Fruit fly (Drosophila melanogaster) whole organism, embryonic: ENCODE results near the gene CG43867.

Source experiments
- ATbp ChIP-seq: fragments of 200-800 bp; sonication (Bioruptor generic); optimal IDR thresholded peaks from 2 replicates; lab custom pipeline; 2017; ENCODE audit warnings: missing biosample characterization, mild to moderate bottlenecking, missing genetic modification characterization, missing genetic modification reagents
- Adf1 ChIP-seq: fragments of 200-800 bp; sonication (Bioruptor generic); IDR thresholded peaks from 2 replicates; pipeline ENCODE4 v1.3.6; 2022; ENCODE audit warnings: missing biosample characterization, missing genetic modification characterization
- Awh ChIP-seq: fragments of 200-800 bp; sonication (Bioruptor generic); IDR thresholded peaks from 2 replicates; pipeline ENCODE4, ENCODE4 v1.3.6; 2022; ENCODE audit warnings: missing biosample characterization, missing genetic modification characterization
- Blimp-1 ChIP-seq: fragments of 200-800 bp; sonication (Bioruptor generic); optimal IDR thresholded peaks from 3 replicates; lab custom pipeline; 2018; ENCODE audit warnings: missing biosample characterization, missing genetic modification characterization, mild to moderate bottlenecking, moderate library complexity, missing genetic modification reagents
- CG10321 ChIP-seq: fragments of 200-800 bp; sonication (Bioruptor generic); IDR thresholded peaks from 2 replicates; pipeline ENCODE4 v1.3.6; 2022; ENCODE audit warnings: missing biosample characterization, missing genetic modification characterization
- CG10431 ChIP-seq: fragments of 200-800 bp; sonication (Bioruptor generic); optimal IDR thresholded peaks from 3 replicates; lab custom pipeline; 2018; ENCODE audit warnings: missing biosample characterization, mild to moderate bottlenecking, missing genetic modification characterization
- CG12219 ChIP-seq: fragments of 200-800 bp; sonication (Bioruptor generic); optimal IDR thresholded peaks from 3 replicates; lab custom pipeline; 2018; ENCODE audit warnings: missing biosample characterization, mild to moderate bottlenecking, missing genetic modification characterization
- CG15269 ChIP-seq: fragments of 200-800 bp; sonication (Bioruptor generic); optimal IDR thresholded peaks from 2 replicates; lab custom pipeline; 2018; ENCODE audit warnings: missing biosample characterization, mild to moderate bottlenecking, missing genetic modification characterization, moderate library complexity
- CG17385 ChIP-seq: fragments of 200-800 bp; sonication (Bioruptor generic); optimal IDR thresholded peaks from 3 replicates; lab custom pipeline; 2018; ENCODE audit warnings: missing biosample characterization, mild to moderate bottlenecking, missing genetic modification characterization
- CG1832 ChIP-seq: fragments of 200-800 bp; sonication (Bioruptor generic); optimal IDR thresholded peaks from 2 replicates; lab custom pipeline; 2017; ENCODE audit warnings: missing biosample characterization, mild to moderate bottlenecking, missing genetic modification characterization, inconsistent platforms
- CG18599 ChIP-seq: fragments of 200-800 bp; sonication (Bioruptor generic); optimal IDR thresholded peaks from 3 replicates; lab custom pipeline; 2017; ENCODE audit warnings: missing biosample characterization, missing genetic modification characterization, mild to moderate bottlenecking, moderate library complexity, missing genetic modification reagents
- CG4360 ChIP-seq: fragments of 200-800 bp; sonication (Bioruptor generic); IDR thresholded peaks from 2 replicates; pipeline ENCODE4 v1.3.6; 2022; ENCODE audit warnings: missing biosample characterization, missing genetic modification characterization
- CG4424 ChIP-seq: fragments of 200-800 bp; sonication (Bioruptor generic); optimal IDR thresholded peaks from 3 replicates; lab custom pipeline; 2016; ENCODE audit warnings: missing biosample characterization, missing genetic modification characterization
- CG7357 ChIP-seq: fragments of 200-800 bp; sonication (Bioruptor generic); IDR thresholded peaks from 3 replicates; pipeline ENCODE4 v1.3.6; 2022; ENCODE audit warnings: missing biosample characterization, missing genetic modification characterization
- CG7987 ChIP-seq: fragments of 200-800 bp; sonication (Bioruptor generic); optimal IDR thresholded peaks from 2 replicates; lab custom pipeline; 2018; ENCODE audit warnings: missing biosample characterization, mild to moderate bottlenecking, missing genetic modification characterization, moderate library complexity
- CG8089 ChIP-seq: fragments of 200-800 bp; sonication (Bioruptor generic); optimal IDR thresholded peaks from 3 replicates; lab custom pipeline; 2016; ENCODE audit warnings: missing biosample characterization, missing genetic modification characterization
- Chrac-16 ChIP-seq: fragments of 200-800 bp; sonication (Bioruptor generic); optimal IDR thresholded peaks from 3 replicates; lab custom pipeline; 2016; ENCODE audit warnings: missing biosample characterization, missing genetic modification characterization
- D19A ChIP-seq: fragments of 200-800 bp; optimal IDR thresholded peaks from 3 replicates; lab custom pipeline; 2019; ENCODE audit warnings: missing biosample characterization, mild to moderate bottlenecking, missing genetic modification characterization, moderate library complexity
- Drgx ChIP-seq: fragments of 200-800 bp; sonication (Bioruptor generic); IDR thresholded peaks from 2 replicates; pipeline ENCODE4 v1.3.6; 2022; ENCODE audit warnings: missing biosample characterization, missing genetic modification characterization
- E2f2 ChIP-seq: fragments of 200-800 bp; sonication (Bioruptor generic); IDR thresholded peaks from 2 replicates; pipeline ENCODE4 v1.3.6; 2022; ENCODE audit warnings: missing biosample characterization, missing genetic modification characterization
- GATAe ChIP-seq: fragments of 200-800 bp; sonication (Bioruptor generic); conservative IDR thresholded peaks from 2 replicates; pipeline ENCODE4 v1.3.6; 2022; ENCODE audit warnings: missing biosample characterization, missing genetic modification characterization
- Pdp1 ChIP-seq, 2 experiments: fragments of 200-800 bp; sonication (Bioruptor generic); optimal IDR thresholded peaks; 3 replicates each; lab custom pipeline; 2016; ENCODE audit warnings: missing biosample characterization in 2 of 2, missing genetic modification characterization in 2 of 2, mild to moderate bottlenecking in 1 of 2, moderate library complexity in 1 of 2
- Xrp1 ChIP-seq: fragments of 200-800 bp; sonication (Bioruptor generic); IDR thresholded peaks from 2 replicates; pipeline ENCODE4 v1.3.6; 2022; ENCODE audit warnings: missing biosample characterization, missing genetic modification characterization
- bsh ChIP-seq, 2 experiments: fragments of 200-800 bp; sonication (Bioruptor generic); optimal IDR thresholded peaks; 2 replicates each; lab custom pipeline; 2017 to 2018; ENCODE audit warnings: mild to moderate bottlenecking in 2 of 2, missing biosample characterization in 2 of 2, missing genetic modification characterization in 2 of 2, moderate library complexity in 1 of 2
- cg ChIP-seq: fragments of 200-800 bp; sonication (Bioruptor generic); optimal IDR thresholded peaks from 3 replicates; lab custom pipeline; 2019; ENCODE audit warnings: missing biosample characterization, mild to moderate bottlenecking, missing genetic modification characterization, moderate library complexity
- chinmo ChIP-seq: fragments of 200-800 bp; sonication (Bioruptor generic); IDR thresholded peaks from 4 replicates; pipeline ENCODE4 v1.3.6; 2022; ENCODE audit warnings: missing biosample characterization, missing genetic modification characterization; ENCODE audit not compliant: partially characterized antibody
- ci ChIP-seq: fragments of 200-800 bp; sonication (Bioruptor generic); IDR thresholded peaks from 3 replicates; pipeline ENCODE4 v1.3.6; 2022; ENCODE audit warnings: missing biosample characterization, missing genetic modification characterization
- corto ChIP-seq: fragments of 200-800 bp; sonication (Bioruptor generic); optimal IDR thresholded peaks from 2 replicates; lab custom pipeline; 2016; ENCODE audit warnings: missing biosample characterization, mild to moderate bottlenecking, missing genetic modification characterization, moderate library complexity
- crol ChIP-seq: fragments of 200-800 bp; sonication (Bioruptor generic); IDR thresholded peaks from 2 replicates; pipeline ENCODE4 v1.3.6; 2022; ENCODE audit warnings: missing biosample characterization, missing genetic modification characterization
- eve ChIP-seq, 2 experiments: fragments of >200 bp; optimal IDR thresholded peaks; 2 replicates each; lab custom pipeline; 2017; ENCODE audit warnings: missing biosample characterization in 2 of 2, missing genetic modification characterization in 2 of 2
- exex ChIP-seq: fragments of 200-800 bp; sonication (Bioruptor generic); optimal IDR thresholded peaks from 4 replicates; lab custom pipeline; 2018; ENCODE audit warnings: missing biosample characterization, mild to moderate bottlenecking, missing genetic modification characterization, moderate library complexity
- gem ChIP-seq: fragments of 200-800 bp; sonication (Bioruptor generic); optimal IDR thresholded peaks from 2 replicates; lab custom pipeline; 2019; ENCODE audit warnings: missing biosample characterization, mild to moderate bottlenecking, missing genetic modification characterization, moderate library complexity
- grn ChIP-seq: fragments of 200-800 bp; sonication (Bioruptor generic); optimal IDR thresholded peaks from 3 replicates; lab custom pipeline; 2017; ENCODE audit warnings: missing biosample characterization, missing genetic modification characterization
- insv ChIP-seq, 2 experiments: fragments of 200-800 bp; sonication (Bioruptor generic); optimal IDR thresholded peaks; 3 replicates each; lab custom pipeline; 2016 to 2018; ENCODE audit warnings: missing biosample characterization in 2 of 2, missing genetic modification characterization in 2 of 2
- kni ChIP-seq: fragments of 200-800 bp; sonication (Bioruptor generic); optimal IDR thresholded peaks from 3 replicates; lab custom pipeline; 2017; ENCODE audit warnings: mild to moderate bottlenecking, missing biosample characterization, missing genetic modification reagents, missing genetic modification characterization
- lab ChIP-seq: fragments of 200-800 bp; sonication (Bioruptor generic); optimal IDR thresholded peaks from 3 replicates; lab custom pipeline; 2017; ENCODE audit warnings: missing biosample characterization, missing genetic modification characterization, mild to moderate bottlenecking, moderate library complexity, missing genetic modification reagents
- lbe ChIP-seq: fragments of 200-800 bp; sonication (Bioruptor generic); optimal IDR thresholded peaks from 2 replicates; lab custom pipeline; 2016; ENCODE audit warnings: missing biosample characterization, mild to moderate bottlenecking, missing genetic modification characterization
- nom ChIP-seq: fragments of 200-800 bp; sonication (Bioruptor generic); optimal IDR thresholded peaks from 2 replicates; lab custom pipeline; 2017; ENCODE audit warnings: missing biosample characterization, missing genetic modification characterization, mild to moderate bottlenecking, moderate library complexity, missing genetic modification reagents
- p53 ChIP-seq: fragments of 200-800 bp; sonication (Bioruptor generic); optimal IDR thresholded peaks from 2 replicates; lab custom pipeline; 2016; ENCODE audit warnings: missing biosample characterization, missing genetic modification characterization
- pros ChIP-seq: fragments of 200-800 bp; sonication (Bioruptor generic); optimal IDR thresholded peaks from 3 replicates; lab custom pipeline; 2019; ENCODE audit warnings: missing biosample characterization, mild to moderate bottlenecking, missing genetic modification characterization, moderate library complexity
- ranshi ChIP-seq: fragments of 200-800 bp; sonication (Bioruptor generic); IDR thresholded peaks from 2 replicates; pipeline ENCODE4 v1.3.6; 2022; ENCODE audit warnings: missing biosample characterization, missing genetic modification characterization
- row ChIP-seq: fragments of 200-800 bp; sonication (Bioruptor generic); IDR thresholded peaks from 3 replicates; pipeline ENCODE4 v1.3.6; 2022; ENCODE audit warnings: missing biosample characterization, missing genetic modification characterization
- run ChIP-seq: fragments of 200-800 bp; sonication (Bioruptor generic); optimal IDR thresholded peaks from 3 replicates; lab custom pipeline; 2018; ENCODE audit warnings: missing biosample characterization, mild to moderate bottlenecking, missing genetic modification characterization
- sens ChIP-seq: fragments of 200-800 bp; sonication (Bioruptor generic); peaks from one replicate; lab custom pipeline; 2016; ENCODE audit warnings: missing biosample characterization, missing genetic modification characterization
- sima ChIP-seq: fragments of 200-800 bp; sonication (Bioruptor generic); optimal IDR thresholded peaks from 2 replicates; lab custom pipeline; 2016; ENCODE audit warnings: missing biosample characterization, missing genetic modification characterization
- so ChIP-seq: fragments of 200-800 bp; sonication (Bioruptor generic); IDR thresholded peaks from 3 replicates; pipeline ENCODE4 v1.3.6; 2022; ENCODE audit warnings: missing biosample characterization, missing genetic modification characterization
- sug ChIP-seq: fragments of 200-800 bp; optimal IDR thresholded peaks from 2 replicates; lab custom pipeline; 2019; ENCODE audit warnings: missing biosample characterization, mild to moderate bottlenecking, missing genetic modification characterization, moderate library complexity

The CG43867 gene

DNA sequence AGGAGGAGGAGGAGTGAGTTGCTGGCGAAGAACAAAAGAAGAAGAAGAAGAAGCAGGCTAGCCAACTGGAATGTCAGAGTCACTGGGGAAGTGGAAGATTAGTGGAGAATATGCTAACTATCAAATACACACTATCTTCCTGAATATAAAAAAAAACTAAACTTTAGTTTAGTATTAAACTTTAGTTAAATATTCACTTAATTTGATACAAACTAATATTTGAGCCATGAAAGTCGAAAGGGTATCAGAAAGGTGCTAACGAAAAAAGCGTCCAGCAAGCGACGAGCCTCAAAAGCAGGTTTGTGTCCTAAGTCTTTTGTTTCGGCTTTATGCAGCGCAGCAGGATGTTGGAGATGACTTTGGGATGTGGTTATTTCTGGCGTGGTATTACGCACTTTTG, 152.6 kb downstream of the CG43867 start:
- TF ChIP-seq D19A (tag; lab: Kevin White, UChicago): peak; percentile 75
- 0 out of 2 replicates have a peak, but pooled peaks have one; percentile 10 for TF ChIP-seq Xrp1
- TF ChIP-seq CG17385: peak; percentile 0
- peak; percentile 13 for TF ChIP-seq sens (GFP tag; lab: Kevin White, UChicago)
- no peak for TF ChIP-seq Adf1
- peak; percentile 58 for TF ChIP-seq lbe
- TF ChIP-seq bsh (GFP tag; optimal IDR thresholded peaks at IDR 0.05; lab: Kevin White, UChicago): peak in 1 of 2 experiments; percentile 29
- peak; percentile 55 for TF ChIP-seq Drgx (GFP tag; lab: Robert Waterston, UW)
- TF ChIP-seq nom (GFP tag; lab: Kevin White, UChicago): peak; percentile 42
- no peak for TF ChIP-seq ranshi (GFP tag; lab: Robert Waterston, UW)
- no peak for TF ChIP-seq sima (GFP tag; lab: Kevin White, UChicago)
- peak; percentile 18; the same call in 1 of the 3 replicates for TF ChIP-seq row (GFP tag; lab: Robert Waterston, UW)
- peak; percentile 67 for TF ChIP-seq corto (GFP tag; lab: Kevin White, UChicago)
- no peak for TF ChIP-seq p53 (GFP tag; lab: Kevin White, UChicago)
- TF ChIP-seq, all 482 proteins: peak for 10

DNA sequence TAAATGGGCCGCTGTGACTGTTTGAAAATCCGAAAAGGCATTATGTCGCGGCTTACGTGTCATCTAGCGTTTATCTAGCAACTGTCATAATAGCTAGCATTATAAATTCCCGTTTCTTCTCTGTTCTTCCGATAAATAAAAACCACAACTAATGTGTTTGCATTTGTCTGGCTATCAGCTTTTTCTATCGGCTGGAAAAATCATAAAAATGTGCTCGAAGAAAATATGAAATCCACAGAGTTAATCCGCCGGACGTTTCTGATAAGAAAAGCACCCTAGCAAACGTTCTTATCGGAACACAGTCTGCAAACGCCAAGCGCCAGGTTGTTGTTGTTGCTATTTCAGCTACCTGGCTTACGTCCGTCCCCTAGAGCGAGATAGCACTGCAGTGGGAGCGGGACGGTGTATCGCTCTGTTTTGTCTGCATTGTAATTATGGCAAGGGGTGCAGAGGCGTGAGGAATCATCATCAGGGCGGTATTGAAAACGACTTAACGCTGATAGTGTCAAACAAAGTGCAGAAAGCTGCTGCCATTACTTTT, 153.5 kb downstream of the CG43867 start:
- TF ChIP-seq kni (GFP tag; lab: Kevin White, UChicago) (no peak), GATAe (0 out of 2 replicates have a peak, but pooled peaks have one; percentile 30), CG4424 (no peak), chinmo (GFP tag; lab: Robert Waterston, UW) (0 out of 4 replicates have a peak, but pooled peaks have one; percentile 39), eve (GFP tag; optimal IDR thresholded peaks at IDR 0.05; lab: Kevin White, UChicago) (peak in 1 of 2 experiments; percentile 32), cg (no peak), grn (peak; percentile 68), CG10431 (GFP tag; lab: Kevin White, UChicago) (peak; percentile 10), crol (GFP tag; lab: Robert Waterston, UW) (peak; percentile 80), Adf1 (no peak), insv (GFP tag; optimal IDR thresholded peaks at IDR 0.05; lab: Kevin White, UChicago) (peak; percentile 13 to 91), Awh (GFP tag; lab: Robert Waterston, UW) (0 out of 2 replicates have a peak, but pooled peaks have one; percentile 19), ci (GFP tag; lab: Robert Waterston, UW) (0 out of 3 replicates have a peak, but pooled peaks have one; percentile 14), sug (tag; lab: Kevin White, UChicago) (peak; percentile 27), CG1832 (GFP tag; lab: Kevin White, UChicago) (peak; percentile 57), pros (GFP tag; lab: Kevin White, UChicago) (peak; percentile 26), run (peak; percentile 15), CG7357 (no peak), CG10321 (GFP tag; lab: Robert Waterston, UW) (no peak), Chrac-16 (GFP tag; lab: Kevin White, UChicago) (no peak), exex (tag; lab: Kevin White, UChicago) (peak; percentile 58), Pdp1 (GFP tag; optimal IDR thresholded peaks at IDR 0.05; lab: Kevin White, UChicago) (peak in 1 of 2 experiments; percentile 2), CG4360 (GFP tag; lab: Robert Waterston, UW) (peak; percentile 89)

DNA sequence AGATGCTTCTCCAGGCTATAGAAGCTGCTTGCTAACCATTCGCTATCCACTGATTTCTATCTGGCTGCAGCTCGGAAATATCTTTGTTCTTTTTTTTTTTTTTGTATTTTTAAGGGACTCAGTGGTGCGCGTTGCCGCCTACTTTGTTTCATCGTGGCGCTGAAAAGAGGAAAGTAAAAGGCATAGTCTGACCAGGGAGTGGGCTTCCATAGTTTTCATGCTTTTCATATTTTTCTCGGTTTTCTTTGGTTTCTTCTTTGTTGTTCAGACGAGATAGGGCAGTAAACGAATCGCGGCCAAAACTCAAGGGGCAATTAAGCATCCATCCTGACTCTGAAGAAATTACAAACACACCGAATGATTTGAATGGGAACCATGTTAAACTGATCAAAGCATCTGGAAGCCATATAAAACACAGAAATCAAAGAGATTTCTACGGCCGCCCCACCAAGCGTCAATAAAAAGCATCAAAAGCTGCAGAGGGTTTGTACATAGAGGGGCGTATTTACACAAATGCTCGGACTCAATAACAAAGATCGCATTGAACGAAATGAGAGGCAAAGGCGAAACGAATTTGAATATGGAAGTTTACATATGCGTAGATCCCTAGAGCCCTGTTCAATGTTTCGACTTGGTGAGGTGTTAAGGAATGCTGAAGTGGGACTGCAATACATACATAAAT, 155.3 kb downstream of the CG43867 start:
- TF ChIP-seq CG18599 (GFP tag; lab: Kevin White, UChicago) (no peak), CG7987 (GFP tag; lab: Kevin White, UChicago) (peak; percentile 21), gem (tag; lab: Kevin White, UChicago) (peak; percentile 21), ATbp (peak; percentile 55), Blimp-1 (GFP tag; lab: Kevin White, UChicago) (peak; percentile 52), bsh (GFP tag; optimal IDR thresholded peaks at IDR 0.05; lab: Kevin White, UChicago) (peak in 1 of 2 experiments; percentile 27), so (GFP tag; lab: Robert Waterston, UW) (0 out of 3 replicates have a peak, but pooled peaks have one; percentile 18), CG8089 (GFP tag; lab: Kevin White, UChicago) (peak; percentile 10), CG12219 (GFP tag; lab: Kevin White, UChicago) (no peak), lab (GFP tag; lab: Kevin White, UChicago) (peak; percentile 41), E2f2 (GFP tag; lab: Robert Waterston, UW) (0 out of 2 replicates have a peak, but pooled peaks have one; percentile 16), CG15269 (tag; lab: Kevin White, UChicago) (no peak)
